Fruit fly (Drosophila melanogaster) whole organism, embryonic: ENCODE measurements around the gene GC2.

ENCODE experiments used
- BEAF-32 ChIP-seq: fragments of 200-800 bp; sonication (Bioruptor generic); optimal IDR thresholded peaks from 3 replicates; lab custom pipeline; 2017; ENCODE audit warnings: missing biosample characterization, missing genetic modification characterization, mild to moderate bottlenecking, moderate library complexity, missing genetic modification reagents
- Blimp-1 ChIP-seq: fragments of 200-800 bp; sonication (Bioruptor generic); optimal IDR thresholded peaks from 3 replicates; lab custom pipeline; 2018; ENCODE audit warnings: missing biosample characterization, missing genetic modification characterization, mild to moderate bottlenecking, moderate library complexity, missing genetic modification reagents
- CG10274 ChIP-seq: fragments of 200-800 bp; sonication (Bioruptor generic); optimal IDR thresholded peaks from 3 replicates; lab custom pipeline; 2017; ENCODE audit warnings: missing biosample characterization, mild to moderate bottlenecking, missing genetic modification characterization
- CG10959 ChIP-seq: fragments of 200-800 bp; sonication (Bioruptor generic); IDR thresholded peaks from 2 replicates; pipeline ENCODE4 v1.3.6; 2022; ENCODE audit warnings: missing biosample characterization, missing genetic modification characterization
- CG11456 ChIP-seq: fragments of 200-800 bp; sonication (Bioruptor generic); IDR thresholded peaks from 3 replicates; pipeline ENCODE4 v1.3.6; 2022; ENCODE audit warnings: missing biosample characterization, missing genetic modification characterization
- CG11504 ChIP-seq: fragments of 200-800 bp; sonication (Bioruptor generic); optimal IDR thresholded peaks from 3 replicates; lab custom pipeline; 2019; ENCODE audit warnings: missing biosample characterization, mild to moderate bottlenecking, missing genetic modification characterization, moderate library complexity
- CG13424 ChIP-seq: fragments of 200-800 bp; sonication (Bioruptor generic); optimal IDR thresholded peaks from 2 replicates; lab custom pipeline; 2019; ENCODE audit warnings: missing biosample characterization, mild to moderate bottlenecking, missing genetic modification characterization, moderate library complexity
- CG13624 ChIP-seq: fragments of 200-800 bp; sonication (Bioruptor generic); optimal IDR thresholded peaks from 2 replicates; lab custom pipeline; 2016; ENCODE audit warnings: missing biosample characterization, missing genetic modification characterization
- CG14441 ChIP-seq: fragments of 200-800 bp; sonication (Bioruptor generic); IDR thresholded peaks from 2 replicates; pipeline ENCODE4 v1.3.6; 2022; ENCODE audit warnings: missing biosample characterization, missing genetic modification characterization
- CG14667 ChIP-seq: fragments of 200-800 bp; sonication (Bioruptor generic); IDR thresholded peaks from 2 replicates; pipeline ENCODE4 v1.3.6; 2022; ENCODE audit warnings: missing biosample characterization, missing genetic modification characterization
- CG17361 ChIP-seq: fragments of 200-800 bp; sonication (Bioruptor generic); IDR thresholded peaks from 3 replicates; pipeline ENCODE4 v1.3.6; 2022; ENCODE audit warnings: missing biosample characterization, missing genetic modification characterization
- CG17568 ChIP-seq: fragments of 200-800 bp; sonication (Bioruptor generic); optimal IDR thresholded peaks from 2 replicates; lab custom pipeline; 2018; ENCODE audit warnings: missing biosample characterization, mild to moderate bottlenecking, missing genetic modification characterization, moderate library complexity
- CG18764 ChIP-seq: fragments of 200-800 bp; sonication (Bioruptor generic); optimal IDR thresholded peaks from 3 replicates; lab custom pipeline; 2016; ENCODE audit warnings: missing biosample characterization, missing genetic modification characterization
- CG33213 ChIP-seq: fragments of 200-800 bp; sonication (Bioruptor generic); optimal IDR thresholded peaks from 3 replicates; lab custom pipeline; 2016; ENCODE audit warnings: missing biosample characterization, missing genetic modification characterization
- CG5180 ChIP-seq: fragments of 200-800 bp; sonication (Bioruptor generic); optimal IDR thresholded peaks from 3 replicates; lab custom pipeline; 2017; ENCODE audit warnings: missing biosample characterization, missing genetic modification characterization, mild to moderate bottlenecking, moderate library complexity, missing genetic modification reagents
- CG6254 ChIP-seq: fragments of 200-800 bp; sonication (Bioruptor generic); optimal IDR thresholded peaks from 3 replicates; lab custom pipeline; 2017; ENCODE audit warnings: mild to moderate bottlenecking, missing biosample characterization, missing genetic modification reagents, missing genetic modification characterization
- Dfd ChIP-seq, 2 experiments: fragments of >200 bp; optimal IDR thresholded peaks; 2 replicates each; lab custom pipeline; 2017; ENCODE audit warnings: missing biosample characterization in 2 of 2, missing genetic modification characterization in 2 of 2
- Ets97D ChIP-seq: fragments of 200-800 bp; sonication (Bioruptor generic); optimal IDR thresholded peaks from 3 replicates; lab custom pipeline; 2016; ENCODE audit warnings: missing biosample characterization, missing genetic modification characterization
- Fer2 ChIP-seq: fragments of 200-800 bp; sonication (Bioruptor generic); optimal IDR thresholded peaks from 2 replicates; lab custom pipeline; 2018; ENCODE audit warnings: missing biosample characterization, mild to moderate bottlenecking, missing genetic modification characterization, moderate library complexity
- HLH54F ChIP-seq: fragments of 200-800 bp; sonication (Bioruptor generic); optimal IDR thresholded peaks from 3 replicates; lab custom pipeline; 2016; ENCODE audit warnings: missing biosample characterization, missing genetic modification characterization
- Hr3 ChIP-seq: fragments of 200-800 bp; sonication (Bioruptor generic); optimal IDR thresholded peaks from 3 replicates; lab custom pipeline; 2016; ENCODE audit warnings: missing biosample characterization, missing genetic modification characterization
- Meics ChIP-seq: fragments of 200-800 bp; sonication (Bioruptor generic); optimal IDR thresholded peaks from 2 replicates; lab custom pipeline; 2017; ENCODE audit warnings: missing biosample characterization, mild to moderate bottlenecking, missing genetic modification characterization
- Nf-YB ChIP-seq: fragments of 200-800 bp; sonication (Bioruptor generic); optimal IDR thresholded peaks from 3 replicates; lab custom pipeline; 2019; ENCODE audit warnings: missing biosample characterization, mild to moderate bottlenecking, missing genetic modification characterization, moderate library complexity
- PHDP ChIP-seq: fragments of 200-800 bp; sonication (Bioruptor generic); optimal IDR thresholded peaks from 3 replicates; lab custom pipeline; 2018; ENCODE audit warnings: missing biosample characterization, mild to moderate bottlenecking, missing genetic modification characterization, moderate library complexity
- Pdp1 ChIP-seq, 2 experiments: fragments of 200-800 bp; sonication (Bioruptor generic); optimal IDR thresholded peaks; 3 replicates each; lab custom pipeline; 2016; ENCODE audit warnings: missing biosample characterization in 2 of 2, missing genetic modification characterization in 2 of 2, mild to moderate bottlenecking in 1 of 2, moderate library complexity in 1 of 2
- Rx ChIP-seq: fragments of 200-800 bp; sonication (Bioruptor generic); IDR thresholded peaks from 2 replicates; pipeline ENCODE4 v1.3.6; 2022; ENCODE audit warnings: missing biosample characterization, missing genetic modification characterization
- Side ChIP-seq: fragments of 200-800 bp; sonication (Bioruptor generic); optimal IDR thresholded peaks from 2 replicates; lab custom pipeline; 2016; ENCODE audit warnings: missing biosample characterization, missing genetic modification characterization
- Sry-δ ChIP-seq: fragments of 200-800 bp; sonication (Bioruptor generic); optimal IDR thresholded peaks from 2 replicates; lab custom pipeline; 2016; ENCODE audit warnings: missing biosample characterization, missing genetic modification characterization
- Trl ChIP-seq, 3 experiments: fragments of >200 bp in 2 of 3; fragments of 200-800 bp in 1 of 3; sonication (Bioruptor generic) in 1 of 3; optimal IDR thresholded peaks; 2 replicates in 1 of 3; 3 replicates in 2 of 3; lab custom pipeline; 2016 to 2017; ENCODE audit warnings: missing biosample characterization in 1 of 3, missing genetic modification characterization in 1 of 3
- ab ChIP-seq: fragments of 200-800 bp; sonication (Bioruptor generic); optimal IDR thresholded peaks from 2 replicates; lab custom pipeline; 2016; ENCODE audit warnings: missing biosample characterization, missing genetic modification characterization
- amos ChIP-seq: fragments of 200-800 bp; sonication (Bioruptor generic); IDR thresholded peaks from 2 replicates; pipeline ENCODE4 v1.3.6; 2022; ENCODE audit warnings: missing biosample characterization, missing genetic modification characterization; ENCODE audit not compliant: partially characterized antibody
- ase ChIP-seq: fragments of 200-800 bp; sonication (Bioruptor generic); IDR thresholded peaks from 3 replicates; pipeline ENCODE4 v1.3.6; 2022; ENCODE audit warnings: missing biosample characterization, missing genetic modification characterization
- ato ChIP-seq: fragments of 200-800 bp; sonication (Bioruptor generic); IDR thresholded peaks from 2 replicates; pipeline ENCODE4 v1.3.6; 2022; ENCODE audit warnings: missing biosample characterization, missing genetic modification characterization; ENCODE audit not compliant: partially characterized antibody
- bowl ChIP-seq: fragments of 200-800 bp; sonication (Bioruptor generic); IDR thresholded peaks from 2 replicates; pipeline ENCODE4 v1.3.6; 2022; ENCODE audit warnings: missing biosample characterization, missing genetic modification characterization
- da ChIP-seq: fragments of 200-800 bp; sonication (Bioruptor generic); optimal IDR thresholded peaks from 2 replicates; lab custom pipeline; 2016; ENCODE audit warnings: missing biosample characterization, missing genetic modification characterization
- gce ChIP-seq: fragments of 200-800 bp; sonication (Bioruptor generic); IDR thresholded peaks from 3 replicates; pipeline ENCODE4 v1.3.6; 2022; ENCODE audit warnings: missing biosample characterization, missing genetic modification characterization
- gem ChIP-seq: fragments of 200-800 bp; sonication (Bioruptor generic); optimal IDR thresholded peaks from 2 replicates; lab custom pipeline; 2019; ENCODE audit warnings: missing biosample characterization, mild to moderate bottlenecking, missing genetic modification characterization, moderate library complexity
- ind ChIP-seq: fragments of 200-800 bp; sonication (Bioruptor generic); optimal IDR thresholded peaks from 3 replicates; lab custom pipeline; 2016; ENCODE audit warnings: missing biosample characterization, missing genetic modification characterization
- lilli ChIP-seq: fragments of 200-800 bp; sonication (Bioruptor generic); optimal IDR thresholded peaks from 3 replicates; lab custom pipeline; 2016; ENCODE audit warnings: missing biosample characterization, missing genetic modification characterization
- p53 ChIP-seq: fragments of 200-800 bp; sonication (Bioruptor generic); optimal IDR thresholded peaks from 2 replicates; lab custom pipeline; 2016; ENCODE audit warnings: missing biosample characterization, missing genetic modification characterization
- rib ChIP-seq: fragments of 200-800 bp; sonication (Bioruptor generic); IDR thresholded peaks from 2 replicates; pipeline ENCODE4 v1.3.6; 2022; ENCODE audit warnings: missing biosample characterization, missing genetic modification characterization
- sc ChIP-seq, 3 experiments: fragments of >200 bp in 2 of 3; fragments of 200-800 bp in 1 of 3; sonication (Bioruptor generic) in 1 of 3; optimal IDR thresholded peaks; 2 replicates in 2 of 3; 3 replicates in 1 of 3; lab custom pipeline; 2017; ENCODE audit warnings: mild to moderate bottlenecking in 1 of 3, missing biosample characterization in 1 of 3, missing genetic modification characterization in 1 of 3, missing genetic modification reagents in 1 of 3
- shn ChIP-seq: fragments of 200-800 bp; sonication (Bioruptor generic); optimal IDR thresholded peaks from 3 replicates; lab custom pipeline; 2016; ENCODE audit warnings: missing biosample characterization, missing genetic modification characterization
- sim ChIP-seq: fragments of 200-800 bp; sonication (Bioruptor generic); IDR thresholded peaks from 2 replicates; pipeline ENCODE4 v1.3.6; 2022; ENCODE audit warnings: missing biosample characterization, missing genetic modification characterization
- slp2 ChIP-seq: fragments of 200-800 bp; sonication (Bioruptor generic); optimal IDR thresholded peaks from 2 replicates; lab custom pipeline; 2016; ENCODE audit warnings: missing biosample characterization, missing genetic modification characterization
- sob ChIP-seq: fragments of 200-800 bp; sonication (Bioruptor generic); IDR thresholded peaks from 2 replicates; pipeline ENCODE4 v1.3.6; 2022; ENCODE audit warnings: missing biosample characterization, missing genetic modification characterization
- tll ChIP-seq, 2 experiments: fragments of 200-800 bp in 1 of 2; fragments of >200 bp in 1 of 2; sonication (Bioruptor generic) in 1 of 2; optimal IDR thresholded peaks; 2 replicates each; lab custom pipeline; 2017 to 2019; ENCODE audit warnings: missing biosample characterization in 2 of 2, missing genetic modification characterization in 2 of 2, mild to moderate bottlenecking in 1 of 2, moderate library complexity in 1 of 2
- yki ChIP-seq: fragments of >200 bp; optimal IDR thresholded peaks from 3 replicates; lab custom pipeline; 2018

Gene GC2

dm6 chr3R:12010202-12010824, 38.8 kb downstream of the GC2 start, which contains the start of the genes KLHL18 and GCC185 (continued):
- TF ChIP-seq sim (GFP tag; lab: Robert Waterston, UW) (no peak), rib (GFP tag; lab: Robert Waterston, UW) (no peak), CG6254 (peak; percentile 2), BEAF-32 (peak; percentile 93), lilli (GFP tag; lab: Kevin White, UChicago) (peak; percentile 84), ato (0 out of 2 replicates have a peak, but pooled peaks have one; percentile 15), ab (GFP tag; lab: Kevin White, UChicago) (no peak), Pdp1 (GFP tag; optimal IDR thresholded peaks at IDR 0.05; lab: Kevin White, UChicago) (peak in 1 of 2 experiments; percentile 77), CG17361 (peak; percentile 92), PHDP (tag; lab: Kevin White, UChicago) (no peak), CG14441 (GFP tag; lab: Robert Waterston, UW) (peak; percentile 69), CG13624 (GFP tag; lab: Kevin White, UChicago) (peak; percentile 64), Dfd (GFP tag; optimal IDR thresholded peaks at IDR 0.05; lab: Kevin White, UChicago) (no peak), slp2 (GFP tag; lab: Kevin White, UChicago) (peak; percentile 3), ind (GFP tag; lab: Kevin White, UChicago) (peak; percentile 91), Blimp-1 (GFP tag; lab: Kevin White, UChicago) (peak; percentile 55), Hr3 (GFP tag; lab: Kevin White, UChicago) (peak; percentile 91), amos (GFP tag; lab: Robert Waterston, UW) (peak; percentile 78), CG33213 (GFP tag; lab: Kevin White, UChicago) (peak; percentile 23), ase (0 out of 3 replicates have a peak, but pooled peaks have one; percentile 14), Meics (GFP tag; lab: Kevin White, UChicago) (peak; percentile 69), Fer2 (peak; percentile 69), shn (peak; percentile 47), tll (GFP tag; optimal IDR thresholded peaks at IDR 0.05; lab: Kevin White, UChicago) (peak; percentile 26 to 97), Side (peak; percentile 17), sc (optimal IDR thresholded peaks at IDR 0.05; lab: Kevin White, UChicago) (no peak), sc (GFP tag; optimal IDR thresholded peaks at IDR 0.05; lab: Kevin White, UChicago) (peak; percentile 57), CG13424 (tag; lab: Kevin White, UChicago) (peak; percentile 73), Nf-YB (GFP tag; lab: Kevin White, UChicago) (peak; percentile 44), CG18764 (GFP tag; lab: Kevin White, UChicago) (peak; percentile 69), Rx (GFP tag; lab: Robert Waterston, UW) (peak; percentile 35; the same call in 1 of the 2 replicates), HLH54F (GFP tag; lab: Kevin White, UChicago) (peak; percentile 79), CG10274 (no peak), CG10959 (peak; percentile 51; the same call in 1 of the 2 replicates), bowl (no peak), CG11504 (tag; lab: Kevin White, UChicago) (peak; percentile 88), p53 (GFP tag; lab: Kevin White, UChicago) (no peak), Trl (optimal IDR thresholded peaks at IDR 0.05; lab: Kevin White, UChicago) (no peak), Trl (GFP tag; optimal IDR thresholded peaks at IDR 0.05; lab: Kevin White, UChicago) (peak; percentile 39), Sry-δ (GFP tag; lab: Kevin White, UChicago) (peak; percentile 92), gem (tag; lab: Kevin White, UChicago) (peak; percentile 86), da (no peak), yki (lab: Kevin White, UChicago) (no peak), CG11456 (GFP tag; lab: Robert Waterston, UW) (0 out of 3 replicates have a peak, but pooled peaks have one; percentile 66), CG14667 (GFP tag; lab: Robert Waterston, UW) (peak; percentile 56; the same call in 1 of the 2 replicates), Ets97D (peak; percentile 34), CG5180 (GFP tag; lab: Kevin White, UChicago) (no peak), sob (GFP tag; lab: Robert Waterston, UW) (peak; percentile 81), CG17568 (GFP tag; lab: Kevin White, UChicago) (no peak), gce (GFP tag; lab: Robert Waterston, UW) (no peak)
